Worm (Caenorhabditis elegans): ENCODE measurements around the gene ZK1320.13.

Gene ZK1320.13

DNA sequence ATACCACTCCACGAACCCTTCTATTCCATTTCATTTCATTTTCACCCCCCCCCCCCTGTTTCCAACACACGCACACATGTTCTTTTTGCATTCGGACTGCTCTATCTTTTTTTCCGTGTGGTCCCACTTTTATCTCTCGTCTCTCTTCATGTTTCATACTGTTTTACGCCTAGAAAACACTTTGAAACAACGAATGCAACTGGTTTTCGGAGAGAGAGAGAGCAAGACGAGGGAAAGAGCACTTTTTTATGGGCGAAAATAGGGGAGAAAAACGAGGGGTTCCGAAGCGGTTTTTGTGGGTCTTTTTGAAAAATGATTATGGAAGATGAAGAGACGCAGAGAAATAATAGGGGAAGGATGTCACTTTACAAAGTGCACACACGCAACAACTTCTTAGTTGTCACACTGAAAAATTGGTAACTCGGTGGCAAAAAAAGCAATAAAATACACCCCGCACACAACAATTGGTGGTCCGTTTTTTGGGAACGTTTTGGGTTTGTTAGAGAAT, 46.7 kb downstream of the ZK1320.13 start:
- TF ChIP-seq hlh-26 (GFP tag; conservative IDR thresholded peaks at IDR 0.05) (no peak), ceh-58 (GFP tag; IDR thresholded peaks at IDR 0.05) (no peak), ztf-3 (GFP tag; optimal IDR thresholded peaks at IDR 0.05) (no peak), cebp-2 (GFP tag; IDR thresholded peaks at IDR 0.05) (no peak), aptf-2 (GFP tag; conservative IDR thresholded peaks at IDR 0.05) (no peak), tbp1 (GFP tag; optimal IDR thresholded peaks at IDR 0.05) (no peak), unc-62 (GFP tag; optimal IDR thresholded peaks at IDR 0.05) (no peak), lin-26 (GFP tag; IDR thresholded peaks at IDR 0.05) (no peak), die-1 (tag; optimal IDR thresholded peaks at IDR 0.05) (no peak), lin-35 (GFP tag; optimal IDR thresholded peaks at IDR 0.05) (no peak), ztf-28 (GFP tag; IDR thresholded peaks at IDR 0.05) (no peak), B0019.2 (GFP tag; conservative IDR thresholded peaks at IDR 0.05) (no peak), ekl-4 (GFP tag; IDR thresholded peaks at IDR 0.05) (no peak), C06A6.2 (GFP tag; conservative IDR thresholded peaks at IDR 0.05) (no peak), sea-2 (GFP tag; IDR thresholded peaks at IDR 0.05) (no peak), ccch-3 (GFP tag; optimal IDR thresholded peaks at IDR 0.05) (no peak), madf-3 (GFP tag; IDR thresholded peaks at IDR 0.05) (no peak), chd-7 (tag; optimal IDR thresholded peaks at IDR 0.05) (no peak), mxl-1 (tag; optimal IDR thresholded peaks at IDR 0.05) (no peak), egl-18 (GFP tag; IDR thresholded peaks at IDR 0.05) (no peak)

DNA sequence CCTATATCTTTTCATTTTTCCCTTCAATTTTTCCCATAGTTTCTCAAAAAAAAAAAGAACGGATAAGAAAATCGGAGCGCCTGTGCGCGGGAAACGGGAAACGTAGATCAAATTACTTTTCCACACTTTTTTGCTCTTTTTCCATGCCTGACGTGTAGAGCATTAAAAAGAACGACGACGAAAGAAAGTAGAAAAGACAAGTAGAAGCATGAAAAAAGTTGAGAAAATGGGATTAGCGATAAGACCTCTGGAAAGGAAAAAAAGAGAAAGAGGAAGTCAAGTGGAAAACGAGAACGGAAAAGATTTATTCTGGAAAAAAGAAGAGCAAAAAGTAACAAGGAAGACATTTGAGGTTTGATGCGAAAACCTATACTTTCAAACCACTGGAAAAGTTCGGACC, 47.9 kb downstream of the ZK1320.13 start:
- TF ChIP-seq efl-1 (GFP tag; optimal IDR thresholded peaks at IDR 0.05) (peak; percentile 34), F57A8.1 (GFP tag; optimal IDR thresholded peaks at IDR 0.05) (no peak)

DNA sequence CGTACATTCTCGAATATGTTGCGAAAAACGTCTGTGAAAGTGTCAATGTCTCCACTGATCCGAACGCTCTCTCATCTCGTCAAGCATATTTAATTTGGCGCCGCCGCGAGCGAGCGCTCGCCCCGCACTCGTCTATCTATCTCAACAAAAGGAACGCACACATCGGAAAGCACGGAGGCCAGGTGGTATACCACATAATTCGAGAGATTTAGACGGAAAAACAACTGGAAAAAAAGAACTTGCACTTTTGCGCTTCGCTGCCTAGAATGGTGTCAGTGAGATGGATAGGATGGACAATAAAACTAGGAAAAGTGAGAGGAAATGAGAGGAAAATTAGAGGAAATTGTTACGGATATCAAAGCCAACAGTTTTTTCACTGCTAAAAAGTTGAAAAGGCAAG, 48.6 kb downstream of the ZK1320.13 start:
- TF ChIP-seq ceh-91 (GFP tag; IDR thresholded peaks at IDR 0.05): no peak
- TF ChIP-seq ztf-28 (GFP tag; IDR thresholded peaks at IDR 0.05): no peak

DNA sequence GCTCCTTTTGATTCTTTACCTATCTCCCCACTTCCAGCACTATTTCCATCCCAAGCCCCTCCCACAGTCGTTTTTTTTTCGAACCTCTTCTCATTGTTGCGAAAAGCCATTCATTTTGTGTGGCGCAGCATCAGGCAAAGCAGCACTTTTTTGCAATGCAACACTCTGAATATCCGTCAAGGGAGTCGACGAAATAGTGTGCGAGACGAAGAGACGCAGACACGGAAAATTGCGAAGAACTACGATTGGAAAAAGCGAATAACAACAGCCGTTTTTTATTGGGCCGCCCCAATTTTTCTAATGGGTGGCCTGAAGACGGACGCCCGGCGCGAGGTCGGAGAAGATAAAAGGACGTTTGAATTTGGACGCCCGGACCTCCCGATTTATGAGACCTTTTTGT, 49.3 kb downstream of the ZK1320.13 start:
- TF ChIP-seq Y79H2A.3 (GFP tag; conservative IDR thresholded peaks at IDR 0.05): no peak
- no peak for TF ChIP-seq F10E7.11 (tag; optimal IDR thresholded peaks at IDR 0.05)
- TF ChIP-seq F33H1.4 (GFP tag; IDR thresholded peaks at IDR 0.05): no peak
- TF ChIP-seq lin-54 (GFP tag; optimal IDR thresholded peaks at IDR 0.05): no peak
- TF ChIP-seq F57A8.1 (GFP tag; optimal IDR thresholded peaks at IDR 0.05): no peak
- TF ChIP-seq hmg-1.2 (GFP tag; IDR thresholded peaks at IDR 0.05): peak; percentile 93
- TF ChIP-seq B0261.1 (tag; optimal IDR thresholded peaks at IDR 0.05): no peak
- 0 out of 2 replicates have a peak, but pooled peaks have one; percentile 12 for TF ChIP-seq zfh-2 (GFP tag; conservative IDR thresholded peaks at IDR 0.05)
- no peak for TF ChIP-seq Y67H2A.10 (GFP tag; conservative IDR thresholded peaks at IDR 0.05)
- no peak for TF ChIP-seq Y95B8A.8 (GFP tag; IDR thresholded peaks at IDR 0.05)
- TF ChIP-seq hrde-1 (tag; optimal IDR thresholded peaks at IDR 0.05; ENCODE audit: borderline replicate concordance): no peak

DNA sequence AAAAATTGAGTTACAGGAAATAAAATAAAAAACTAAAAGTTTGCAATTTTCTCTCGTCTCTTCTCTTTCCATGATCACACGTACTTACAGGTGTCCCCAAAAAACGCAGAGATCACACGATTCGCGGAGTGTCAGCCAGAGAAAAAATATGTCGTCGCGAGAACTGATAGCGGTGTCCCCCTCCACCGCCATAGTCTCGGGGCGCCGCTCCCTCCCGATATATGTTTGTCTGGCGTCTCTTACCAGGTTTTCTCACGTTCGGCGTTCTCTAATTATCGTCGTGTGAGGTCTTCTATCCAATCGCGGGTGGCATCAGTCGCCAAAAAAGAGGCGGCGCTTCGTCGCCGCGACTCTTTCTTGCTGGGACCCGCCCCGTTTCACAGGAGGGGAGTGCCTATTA, 51.2 kb downstream of the ZK1320.13 start, which contains the start of gene mab-3:
Gene mab-3, plus strand, starts transcription at position 328 of the 400 bp plus-strand sequence.
- peak; percentile 76; the same call in 1 of the 2 replicates for TF ChIP-seq hmg-1.2 (GFP tag; IDR thresholded peaks at IDR 0.05)
- peak; percentile 30; the same call in 1 of the 2 replicates for TF ChIP-seq zfh-2 (GFP tag; conservative IDR thresholded peaks at IDR 0.05)
- peak; percentile 69 for TF ChIP-seq dox-1 (GFP tag; IDR thresholded peaks at IDR 0.05)
- peak; percentile 42; the same call in 1 of the 2 replicates for TF ChIP-seq nfyb-1 (GFP tag; IDR thresholded peaks at IDR 0.05)
- TF ChIP-seq mcd-1 (GFP tag; IDR thresholded peaks at IDR 0.05): 0 out of 2 replicates have a peak, but pooled peaks have one; percentile 29
- TF ChIP-seq F37B4.10 (GFP tag; IDR thresholded peaks at IDR 0.05): 0 out of 2 replicates have a peak, but pooled peaks have one; percentile 12
